ENCODE assay signal across 2 worm cellular contexts in genomic region chrII:14154357-14154756, ce11.
TF ChIP-seq lines count a peak whose summit lies in the region.

Gene Y48B6A.1, minus strand, starts transcription at chrII:14154373.

TF ChIP-seq in whole organism, L1 larva, 84 proteins besides CTCF, POLR2A, EP300 and RAD21 (continued from another document):
- no peak for TF ChIP-seq ama-1 (optimal IDR thresholded peaks at IDR 0.05; lab: Kevin White, UChicago)
- peak; percentile 93 for TF ChIP-seq vab-15 (tag; optimal IDR thresholded peaks at IDR 0.05; lab: Kevin White, UChicago)
- TF ChIP-seq ztf-11 (tag; optimal IDR thresholded peaks at IDR 0.05; lab: Kevin White, UChicago) = peak in 1 of 2 experiments; percentile 89
- peak; percentile 97 for TF ChIP-seq lir-3 (tag; optimal IDR thresholded peaks at IDR 0.05; lab: Kevin White, UChicago; ENCODE audit: poor library complexity)
- peak; percentile 94 for TF ChIP-seq nhr-85 (tag; lab: Kevin White, UChicago)
- TF ChIP-seq F16B12.6 (tag; optimal IDR thresholded peaks at IDR 0.05; lab: Kevin White, UChicago) = peak; percentile 79
- TF ChIP-seq pag-3 (tag; optimal IDR thresholded peaks at IDR 0.05; lab: Kevin White, UChicago; ENCODE audit: borderline replicate concordance, insufficient read depth) = peak; percentile 54
- TF ChIP-seq lin-14 (GFP tag; optimal IDR thresholded peaks at IDR 0.05; lab: Kevin White, UChicago) = peak; percentile 96
- peak; percentile 94 for TF ChIP-seq xbp-1 (tag; optimal IDR thresholded peaks at IDR 0.05; lab: Kevin White, UChicago)
- peak; percentile 99 for TF ChIP-seq nhr-77 (tag; optimal IDR thresholded peaks at IDR 0.05; lab: Kevin White, UChicago)
- peak; percentile 89 for TF ChIP-seq jun-1 (tag; optimal IDR thresholded peaks at IDR 0.05; lab: Kevin White, UChicago)
- peak; percentile 96 for TF ChIP-seq nhr-90 (tag; optimal IDR thresholded peaks at IDR 0.05; lab: Kevin White, UChicago; ENCODE audit: poor library complexity)
- no peak for TF ChIP-seq tlp-1 (tag; optimal IDR thresholded peaks at IDR 0.05; lab: Kevin White, UChicago)
- peak; percentile 75; the same call in 1 of the 2 replicates for TF ChIP-seq mab-9 (GFP tag; IDR thresholded peaks at IDR 0.05; lab: Robert Waterston, UW)
- peak; percentile 89 for TF ChIP-seq dsc-1 (tag; optimal IDR thresholded peaks at IDR 0.05; lab: Kevin White, UChicago)
- peak; percentile 67 for TF ChIP-seq grh-1 (GFP tag; IDR thresholded peaks at IDR 0.05; lab: Robert Waterston, UW)
- TF ChIP-seq zip-4 (GFP tag; optimal IDR thresholded peaks at IDR 0.05; lab: Kevin White, UChicago) = peak; percentile 65
- TF ChIP-seq nhr-11 (tag; optimal IDR thresholded peaks at IDR 0.05; lab: Kevin White, UChicago) = peak; percentile 66
- TF ChIP-seq snpc-4 (tag; optimal IDR thresholded peaks at IDR 0.05; lab: Kevin White, UChicago) = peak; percentile 94
- peak; percentile 95 for TF ChIP-seq nhr-47 (tag; optimal IDR thresholded peaks at IDR 0.05; lab: Kevin White, UChicago)
- TF ChIP-seq C04F5.9 (tag; optimal IDR thresholded peaks at IDR 0.05; lab: Kevin White, UChicago) = peak; percentile 80
- TF ChIP-seq Y116A8C.19 (tag; optimal IDR thresholded peaks at IDR 0.05; lab: Kevin White, UChicago; ENCODE audit: borderline replicate concordance) = no peak
- TF ChIP-seq hlh-17 (GFP tag; optimal IDR thresholded peaks at IDR 0.05; lab: Kevin White, UChicago; ENCODE audit: borderline replicate concordance) = no peak

TF ChIP-seq in whole organism, young adult, 124 proteins besides CTCF, POLR2A, EP300 and RAD21 (continued from another document):
- TF ChIP-seq hrde-1 (tag; optimal IDR thresholded peaks at IDR 0.05; lab: Kevin White, UChicago; ENCODE audit: borderline replicate concordance) = no peak
- TF ChIP-seq ets-4 (GFP tag; optimal IDR thresholded peaks at IDR 0.05; lab: Kevin White, UChicago) = no peak
- no peak for TF ChIP-seq repo-1 (tag; optimal IDR thresholded peaks at IDR 0.05; lab: Kevin White, UChicago)
- TF ChIP-seq madf-8 (GFP tag; conservative IDR thresholded peaks at IDR 0.05; lab: Robert Waterston, UW) = peak; percentile 68
- peak in 1 of 2 experiments; percentile 70 for TF ChIP-seq rec-8 (tag; optimal IDR thresholded peaks at IDR 0.05; lab: Kevin White, UChicago)
- TF ChIP-seq ceh-100 (GFP tag; IDR thresholded peaks at IDR 0.05; lab: Robert Waterston, UW) = peak; percentile 89
- TF ChIP-seq B0261.1 (tag; optimal IDR thresholded peaks at IDR 0.05; lab: Kevin White, UChicago) = peak; percentile 16
- TF ChIP-seq die-1 (tag; optimal IDR thresholded peaks at IDR 0.05; lab: Kevin White, UChicago) = peak; percentile 2
- TF ChIP-seq F22D6.2 (tag; optimal IDR thresholded peaks at IDR 0.05; lab: Kevin White, UChicago) = peak; percentile 38
- TF ChIP-seq nhr-80 (tag; optimal IDR thresholded peaks at IDR 0.05; lab: Kevin White, UChicago) = peak; percentile 84
- no peak for TF ChIP-seq fkh-3 (tag; optimal IDR thresholded peaks at IDR 0.05; lab: Kevin White, UChicago)
- peak; percentile 97 for TF ChIP-seq dox-1 (GFP tag; IDR thresholded peaks at IDR 0.05; lab: Robert Waterston, UW)
- TF ChIP-seq atf-7 (tag; optimal IDR thresholded peaks at IDR 0.05; lab: Kevin White, UChicago) = peak; percentile 21
- no peak for TF ChIP-seq mes-4 (tag; optimal IDR thresholded peaks at IDR 0.05; lab: Kevin White, UChicago)
- TF ChIP-seq mcd-1 (GFP tag; IDR thresholded peaks at IDR 0.05; lab: Robert Waterston, UW) = peak; percentile 99
- TF ChIP-seq rcor-1 (GFP tag; IDR thresholded peaks at IDR 0.05; lab: Robert Waterston, UW) = peak; percentile 87
- TF ChIP-seq Y95B8A.8 (GFP tag; IDR thresholded peaks at IDR 0.05; lab: Robert Waterston, UW) = peak; percentile 91
- peak; percentile 93 for TF ChIP-seq unc-130 (GFP tag; optimal IDR thresholded peaks at IDR 0.05; lab: Kevin White, UChicago)
TF ChIP-seq in whole organism, young adult: peak in this region for 79.
